Worm (Caenorhabditis elegans) whole organism, L4 larva: ENCODE measurements around the gene str-149.

Experiments
- Y105C5A.15 ChIP-seq: fragments of 200-800 bp; sonication (Bioruptor generic); IDR thresholded peaks from 2 replicates; pipeline ENCODE4 v1.3.6; 2022; ENCODE audit warnings: missing genetic modification characterization, missing compliant biosample characterization
- ces-1 ChIP-seq: fragments of 150-350 bp; sonication (generic microtip); optimal IDR thresholded peaks from 4 replicates; lab custom pipeline; 2014; ENCODE audit warnings: missing biosample characterization, missing genetic modification reagents, missing genetic modification characterization
- egl-27 ChIP-seq: sonication (generic microtip); optimal IDR thresholded peaks from 3 replicates; lab custom pipeline; 2017; ENCODE audit warnings: missing biosample characterization, missing genetic modification reagents, missing genetic modification characterization
- lin-39 ChIP-seq: fragments of 150-350 bp; optimal IDR thresholded peaks from 2 replicates; lab custom pipeline; 2014; ENCODE audit warnings: missing biosample characterization, missing genetic modification reagents, missing genetic modification characterization
- nhr-10 ChIP-seq: fragments of 150-350 bp; optimal IDR thresholded peaks from 2 replicates; lab custom pipeline; 2014; ENCODE audit warnings: missing biosample characterization, missing genetic modification characterization
- nhr-25 ChIP-seq: sonication (generic microtip); optimal IDR thresholded peaks from 2 replicates; lab custom pipeline; 2017; ENCODE audit warnings: missing genetic modification characterization, mild to moderate bottlenecking, missing compliant biosample characterization, antibody characterized with exemption, moderate library complexity, borderline replicate concordance; ENCODE audit not compliant: insufficient read depth
- snpc-4 ChIP-seq: fragments of 150-350 bp; optimal IDR thresholded peaks from 2 replicates; lab custom pipeline; 2014; ENCODE audit warnings: missing biosample characterization, missing genetic modification characterization
- spr-1 ChIP-seq: sonication (generic microtip); optimal IDR thresholded peaks from 2 replicates; lab custom pipeline; 2016; ENCODE audit warnings: mild to moderate bottlenecking, missing genetic modification characterization, missing compliant biosample characterization

DNA sequence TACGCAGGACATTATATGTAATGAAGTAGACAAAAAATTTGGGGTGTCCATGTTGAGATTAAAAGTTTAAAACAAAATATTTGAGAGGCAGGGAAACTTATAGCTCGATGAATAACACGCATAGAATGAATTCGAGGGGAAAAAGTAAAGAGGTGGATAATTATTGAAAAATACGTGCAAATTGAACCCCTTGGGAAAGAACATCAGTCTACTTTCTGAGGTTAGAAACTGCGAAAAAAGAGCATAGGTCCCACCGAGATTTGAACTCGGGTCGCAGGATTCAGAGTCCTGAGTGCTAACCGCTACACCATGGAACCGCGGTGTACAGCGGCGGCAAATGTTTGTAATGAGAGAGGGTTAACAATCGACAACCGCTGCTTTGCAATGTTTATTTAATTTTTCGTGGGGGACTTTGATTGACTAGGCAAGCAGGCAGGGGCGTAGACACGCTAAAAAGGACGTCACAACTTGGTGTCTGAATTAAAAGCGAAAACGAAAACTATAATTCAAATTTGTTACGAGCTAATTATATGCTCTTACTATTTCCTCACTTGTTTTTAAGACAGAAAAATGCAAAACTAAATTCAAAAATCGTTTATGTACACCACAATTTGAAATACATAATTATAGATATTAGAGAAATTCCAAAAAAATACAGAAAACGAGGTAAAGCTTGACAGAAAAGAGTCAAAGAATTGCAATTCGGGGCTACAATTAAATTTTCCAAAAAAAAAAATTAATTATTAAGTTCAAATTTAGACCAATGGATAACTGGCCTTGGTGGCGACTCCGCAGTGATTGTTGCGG lies 18.9 kb downstream of the str-149 start, which contains the start of gene srh-269:
- TF ChIP-seq nhr-25 (tag; lab: Kevin White, UChicago) (no peak), nhr-10 (tag; lab: Kevin White, UChicago) (no peak), egl-27 (tag; lab: Kevin White, UChicago) (no peak), ces-1 (no peak), Y105C5A.15 (GFP tag; lab: Robert Waterston, UW) (0 out of 2 replicates have a peak, but pooled peaks have one; percentile 75), spr-1 (peak; percentile 75), lin-39 (no peak), snpc-4 (tag; lab: Kevin White, UChicago) (no peak)
